Fruit fly (Drosophila melanogaster) whole organism, wandering third instar larva: ENCODE measurements around the gene ash2.

Experiments used
- Abd-B ChIP-seq: fragments of >200 bp; optimal IDR thresholded peaks from 2 replicates; lab custom pipeline; 2017; ENCODE audit warnings: missing biosample characterization, missing genetic modification characterization
- CG32264 ChIP-seq: fragments of 200-800 bp; sonication (Bioruptor generic); optimal IDR thresholded peaks from 2 replicates; lab custom pipeline; 2016; ENCODE audit warnings: missing biosample characterization, missing genetic modification characterization
- Dfd ChIP-seq: fragments of >200 bp; optimal IDR thresholded peaks from 2 replicates; lab custom pipeline; 2017; ENCODE audit warnings: missing biosample characterization, missing genetic modification characterization
- HLH106 ChIP-seq: fragments of 200-800 bp; optimal IDR thresholded peaks from 3 replicates; lab custom pipeline; 2019; ENCODE audit warnings: missing biosample characterization, mild to moderate bottlenecking, missing genetic modification characterization, moderate library complexity
- Hnf4 ChIP-seq: fragments of 200-800 bp; sonication (Bioruptor generic); optimal IDR thresholded peaks from 2 replicates; lab custom pipeline; 2016; ENCODE audit warnings: missing biosample characterization, mild to moderate bottlenecking, missing genetic modification characterization
- Hr83 ChIP-seq: fragments of 200-300 bp; sonication (Bioruptor generic); optimal IDR thresholded peaks from 2 replicates; lab custom pipeline; 2016; ENCODE audit warnings: missing biosample characterization, mild to moderate bottlenecking, missing genetic modification characterization, moderate library complexity; ENCODE audit not compliant: poor library complexity, severe bottlenecking
- Myc ChIP-seq: fragments of >200 bp; optimal IDR thresholded peaks from 2 replicates; lab custom pipeline; 2017
- OdsH ChIP-seq: fragments of 200-800 bp; sonication (Bioruptor generic); optimal IDR thresholded peaks from 2 replicates; lab custom pipeline; 2016; ENCODE audit warnings: missing biosample characterization, mild to moderate bottlenecking, missing genetic modification characterization
- br ChIP-seq: fragments of 200-800 bp; sonication (Bioruptor generic); optimal IDR thresholded peaks from 2 replicates; lab custom pipeline; 2016; ENCODE audit warnings: missing biosample characterization, missing genetic modification characterization
- brk ChIP-seq: fragments of 200-800 bp; sonication (Bioruptor generic); optimal IDR thresholded peaks from 2 replicates; lab custom pipeline; 2016; ENCODE audit warnings: missing biosample characterization, mild to moderate bottlenecking, missing genetic modification characterization
- h ChIP-seq: fragments of 200-800 bp; sonication (Bioruptor generic); optimal IDR thresholded peaks from 3 replicates; lab custom pipeline; 2016; ENCODE audit warnings: missing biosample characterization, mild to moderate bottlenecking, missing genetic modification characterization

DNA sequence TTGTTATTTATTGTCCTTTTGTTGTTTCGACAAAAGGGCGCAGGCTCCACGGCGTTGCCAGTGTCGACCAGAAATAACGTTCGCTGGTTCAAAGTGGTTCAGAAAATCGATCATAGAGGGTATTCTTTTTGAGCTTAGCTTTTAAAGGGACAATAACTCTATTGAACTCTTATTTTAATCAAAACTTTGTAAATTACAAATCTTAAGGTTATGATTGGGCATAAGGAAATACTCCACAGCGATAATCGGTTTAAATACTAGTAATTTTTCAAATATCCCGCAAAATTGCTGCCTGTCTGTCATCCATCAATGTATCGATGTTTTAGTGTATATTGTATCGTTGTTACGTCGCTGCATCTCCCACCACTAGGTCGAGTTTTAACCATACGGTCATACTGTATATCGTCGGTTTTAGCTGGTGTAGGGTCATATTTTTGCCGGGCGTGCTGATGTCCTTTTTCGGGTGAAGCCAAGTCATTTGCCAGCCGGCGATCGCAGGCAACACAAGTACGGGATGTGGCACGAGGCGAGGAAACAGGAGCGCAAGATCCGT lies 4.9 kb downstream of the ash2 start, which contains the start of the genes CG31125 and CG6695:
- TF ChIP-seq Myc (lab: Kevin White, UChicago) (no peak), HLH106 (tag; lab: Kevin White, UChicago) (peak; percentile 61), Abd-B (GFP tag; lab: Kevin White, UChicago) (no peak), Dfd (GFP tag; lab: Kevin White, UChicago) (no peak), br (no peak), CG32264 (no peak), OdsH (GFP tag; lab: Kevin White, UChicago) (peak; percentile 40), h (GFP tag; lab: Kevin White, UChicago) (no peak), Hr83 (GFP tag; lab: Kevin White, UChicago) (peak; percentile 75), brk (GFP tag; lab: Kevin White, UChicago) (no peak), Hnf4 (GFP tag; lab: Kevin White, UChicago) (no peak)
